Fruit fly (Drosophila melanogaster): Measurements from ENCODE around the gene Skp2.

Gene Skp2

DNA sequence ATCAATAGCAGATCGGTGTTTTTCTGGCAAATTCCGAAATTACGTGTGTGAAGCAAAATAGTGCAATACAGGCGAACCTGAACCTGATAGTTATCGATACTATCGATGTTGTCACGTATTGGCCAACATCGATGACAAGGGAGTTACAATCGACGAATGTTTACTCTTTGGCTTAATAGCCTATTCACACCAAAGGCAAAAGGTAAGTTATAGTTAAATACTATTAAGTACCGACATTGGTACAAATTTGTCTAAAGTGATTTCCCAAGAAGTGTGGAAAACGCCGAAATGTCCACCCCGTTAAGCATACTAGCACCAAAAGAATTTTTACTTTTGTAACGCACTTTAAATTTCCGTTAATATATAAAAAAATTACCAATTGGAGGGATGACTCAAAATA is 3.5 kb downstream of the Skp2 start, which contains the start of gene CG9776 (continued):
- peak; percentile 98 for TF ChIP-seq CG7357 (GFP tag; IDR thresholded peaks at IDR 0.05)
- TF ChIP-seq ERR (GFP tag; optimal IDR thresholded peaks at IDR 0.05), result no peak
- TF ChIP-seq Sin3A (optimal IDR thresholded peaks at IDR 0.05), result peak; percentile 63
- peak; percentile 50 for TF ChIP-seq CG12744 (GFP tag; optimal IDR thresholded peaks at IDR 0.05)
- no peak for TF ChIP-seq CG12769 (tag; optimal IDR thresholded peaks at IDR 0.05)
- TF ChIP-seq CG2889 (GFP tag; IDR thresholded peaks at IDR 0.05), result no peak
- 0 out of 3 replicates have a peak, but pooled peaks have one; percentile 13 for TF ChIP-seq H15 (GFP tag; IDR thresholded peaks at IDR 0.05)
- peak; percentile 6 for TF ChIP-seq CG8089 (GFP tag; optimal IDR thresholded peaks at IDR 0.05)
- TF ChIP-seq CG9609 (GFP tag; optimal IDR thresholded peaks at IDR 0.05), result peak; percentile 65
- peak; percentile 31; the same call in 1 of the 2 replicates for TF ChIP-seq vvl (GFP tag; IDR thresholded peaks at IDR 0.05)
- TF ChIP-seq CG7556 (GFP tag; optimal IDR thresholded peaks at IDR 0.05), result no peak
- no peak for TF ChIP-seq ham (GFP tag; IDR thresholded peaks at IDR 0.05)
- peak; percentile 48 for TF ChIP-seq Dp (GFP tag; optimal IDR thresholded peaks at IDR 0.05)
- no peak for TF ChIP-seq sd (tag; optimal IDR thresholded peaks at IDR 0.05)
- TF ChIP-seq exex (tag; optimal IDR thresholded peaks at IDR 0.05), result no peak
- peak; percentile 98 for TF ChIP-seq Opbp (GFP tag; IDR thresholded peaks at IDR 0.05; ENCODE audit: partially characterized antibody)
- TF ChIP-seq CG9727 (GFP tag; optimal IDR thresholded peaks at IDR 0.05), result no peak
- 0 out of 2 replicates have a peak, but pooled peaks have one; percentile 14 for TF ChIP-seq Ada2b (GFP tag; IDR thresholded peaks at IDR 0.05)
- TF ChIP-seq CG10147 (GFP tag; optimal IDR thresholded peaks at IDR 0.05), result no peak
- peak; percentile 61 for TF ChIP-seq CG9437 (GFP tag; optimal IDR thresholded peaks at IDR 0.05)
- TF ChIP-seq so (GFP tag; IDR thresholded peaks at IDR 0.05), result no peak
- peak; percentile 53 for TF ChIP-seq luna (GFP tag; optimal IDR thresholded peaks at IDR 0.05)
- TF ChIP-seq CG17186 (GFP tag; optimal IDR thresholded peaks at IDR 0.05), result peak; percentile 83
- TF ChIP-seq HHEX (GFP tag; optimal IDR thresholded peaks at IDR 0.05), result no peak
- TF ChIP-seq Gsc (GFP tag; IDR thresholded peaks at IDR 0.05), result no peak
- peak; percentile 65 for TF ChIP-seq dmrt11E (tag; optimal IDR thresholded peaks at IDR 0.05)
- 0 out of 3 replicates have a peak, but pooled peaks have one; percentile 10 for TF ChIP-seq gce (GFP tag; IDR thresholded peaks at IDR 0.05)
- no peak for TF ChIP-seq CG3726 (GFP tag; IDR thresholded peaks at IDR 0.05)
- TF ChIP-seq CG18619 (GFP tag; optimal IDR thresholded peaks at IDR 0.05), result no peak
- peak; percentile 8 for TF ChIP-seq CG10462 (GFP tag; optimal IDR thresholded peaks at IDR 0.05)
- peak; percentile 53 for TF ChIP-seq kay (GFP tag; optimal IDR thresholded peaks at IDR 0.05)
- TF ChIP-seq tin (GFP tag; optimal IDR thresholded peaks at IDR 0.05), result peak; percentile 47
- peak; percentile 29 for TF ChIP-seq CrebB (tag; optimal IDR thresholded peaks at IDR 0.05)
- TF ChIP-seq CG10431 (GFP tag; optimal IDR thresholded peaks at IDR 0.05), result no peak
- peak; percentile 87 for TF ChIP-seq MBD-R2 (GFP tag; IDR thresholded peaks at IDR 0.05)
- TF ChIP-seq CG30431 (GFP tag; optimal IDR thresholded peaks at IDR 0.05), result no peak
- TF ChIP-seq HLH4C (GFP tag; IDR thresholded peaks at IDR 0.05; ENCODE audit: partially characterized antibody), result peak; percentile 97
- TF ChIP-seq CG11398 (GFP tag; optimal IDR thresholded peaks at IDR 0.05), result no peak
- no peak for TF ChIP-seq CG12236 (GFP tag; optimal IDR thresholded peaks at IDR 0.05)
- peak; percentile 35 for TF ChIP-seq CG13775 (GFP tag; optimal IDR thresholded peaks at IDR 0.05)
- TF ChIP-seq D (optimal IDR thresholded peaks at IDR 0.05), result no peak
- peak; percentile 20 for TF ChIP-seq D (GFP tag; optimal IDR thresholded peaks at IDR 0.05)
- no peak for TF ChIP-seq CG17385 (GFP tag; optimal IDR thresholded peaks at IDR 0.05)
- TF ChIP-seq CG10543 (GFP tag; optimal IDR thresholded peaks at IDR 0.05), result no peak
- TF ChIP-seq Hey (tag; optimal IDR thresholded peaks at IDR 0.05), result no peak
- TF ChIP-seq repo (GFP tag; optimal IDR thresholded peaks at IDR 0.05), result peak; percentile 41
- no peak for TF ChIP-seq CG5180 (GFP tag; optimal IDR thresholded peaks at IDR 0.05)
- no peak for TF ChIP-seq br (optimal IDR thresholded peaks at IDR 0.05)
- TF ChIP-seq Nf-YB (GFP tag; optimal IDR thresholded peaks at IDR 0.05), result no peak
